Fruit fly (Drosophila melanogaster) whole organism, pupa: ENCODE measurements around the gene CG14298.

Experiments used
- CG10348 ChIP-seq: fragments of 200-800 bp; sonication (Bioruptor generic); IDR thresholded peaks from 2 replicates; pipeline ENCODE4 v1.3.6; 2022; ENCODE audit warnings: missing biosample characterization, missing genetic modification characterization
- CG12605 ChIP-seq: fragments of 200-800 bp; sonication (Bioruptor generic); IDR thresholded peaks from 2 replicates; pipeline ENCODE4 v1.3.6; 2022; ENCODE audit warnings: missing biosample characterization, missing genetic modification characterization
- CG13204 ChIP-seq: fragments of 200-800 bp; sonication (Bioruptor generic); optimal IDR thresholded peaks from 2 replicates; lab custom pipeline; 2018; ENCODE audit warnings: missing biosample characterization, mild to moderate bottlenecking, missing genetic modification characterization, moderate library complexity
- CG14655 ChIP-seq: fragments of 200-800 bp; sonication (Bioruptor generic); optimal IDR thresholded peaks from 3 replicates; lab custom pipeline; 2017; ENCODE audit warnings: mild to moderate bottlenecking, missing biosample characterization, missing genetic modification reagents, missing genetic modification characterization
- CG15710 ChIP-seq: fragments of 200-800 bp; sonication (Bioruptor generic); optimal IDR thresholded peaks from 2 replicates; lab custom pipeline; 2018; ENCODE audit warnings: missing biosample characterization, mild to moderate bottlenecking, missing genetic modification characterization, moderate library complexity
- CG17806 ChIP-seq: fragments of 200-800 bp; sonication (Bioruptor generic); optimal IDR thresholded peaks from 2 replicates; lab custom pipeline; 2018; ENCODE audit warnings: missing biosample characterization, mild to moderate bottlenecking, missing genetic modification characterization, moderate library complexity
- CG32121 ChIP-seq: fragments of 200-800 bp; sonication (Bioruptor generic); IDR thresholded peaks from 2 replicates; pipeline ENCODE4 v1.3.6; 2022; ENCODE audit warnings: missing biosample characterization, missing genetic modification characterization
- CG34367 ChIP-seq: fragments of 200-800 bp; sonication (Bioruptor generic); optimal IDR thresholded peaks from 2 replicates; lab custom pipeline; 2018; ENCODE audit warnings: missing biosample characterization, mild to moderate bottlenecking, missing genetic modification characterization
- CG4496 ChIP-seq: fragments of 200-800 bp; sonication (Bioruptor generic); IDR thresholded peaks from 3 replicates; pipeline ENCODE4 v1.3.6; 2022; ENCODE audit warnings: missing biosample characterization, missing genetic modification characterization
- CG8159 ChIP-seq: fragments of 200-800 bp; sonication (Bioruptor generic); optimal IDR thresholded peaks from 3 replicates; lab custom pipeline; 2018; ENCODE audit warnings: missing biosample characterization, mild to moderate bottlenecking, missing genetic modification characterization, moderate library complexity
- CG8301 ChIP-seq: fragments of 200-800 bp; sonication (Bioruptor generic); optimal IDR thresholded peaks from 2 replicates; lab custom pipeline; 2018; ENCODE audit warnings: missing biosample characterization, mild to moderate bottlenecking, missing genetic modification characterization
- CG9948 ChIP-seq: fragments of 200-800 bp; sonication (Bioruptor generic); optimal IDR thresholded peaks from 2 replicates; lab custom pipeline; 2018; ENCODE audit warnings: missing biosample characterization, mild to moderate bottlenecking, missing genetic modification characterization, moderate library complexity
- D1 ChIP-seq: fragments of 200-800 bp; sonication (Bioruptor generic); optimal IDR thresholded peaks from 2 replicates; lab custom pipeline; 2018; ENCODE audit warnings: missing biosample characterization, mild to moderate bottlenecking, missing genetic modification characterization, moderate library complexity
- EcR ChIP-seq: fragments of 200-800 bp; sonication (Bioruptor generic); optimal IDR thresholded peaks from 3 replicates; lab custom pipeline; 2019; ENCODE audit warnings: missing biosample characterization, missing genetic modification characterization, mild to moderate bottlenecking, moderate library complexity, missing genetic modification reagents
- Ets98B ChIP-seq: fragments of 200-800 bp; sonication (Bioruptor generic); IDR thresholded peaks from 2 replicates; pipeline ENCODE4 v1.3.6; 2022; ENCODE audit warnings: missing biosample characterization, missing genetic modification characterization
- Pif1A ChIP-seq: fragments of 200-800 bp; sonication (Bioruptor generic); optimal IDR thresholded peaks from 3 replicates; lab custom pipeline; 2016; ENCODE audit warnings: missing biosample characterization, missing genetic modification characterization
- Pif1B ChIP-seq: fragments of 200-800 bp; sonication (Bioruptor generic); optimal IDR thresholded peaks from 3 replicates; lab custom pipeline; 2016; ENCODE audit warnings: missing biosample characterization, missing genetic modification characterization
- Snoo ChIP-seq: fragments of 200-800 bp; sonication (Bioruptor generic); optimal IDR thresholded peaks from 3 replicates; lab custom pipeline; 2017; ENCODE audit warnings: missing biosample characterization, mild to moderate bottlenecking, missing genetic modification characterization, inconsistent platforms
- fd96Ca ChIP-seq: fragments of 200-800 bp; sonication (Bioruptor generic); IDR thresholded peaks from 3 replicates; pipeline ENCODE4 v1.3.6; 2022; ENCODE audit warnings: missing biosample characterization, missing genetic modification characterization
- gl ChIP-seq: fragments of 200-800 bp; sonication (Bioruptor generic); optimal IDR thresholded peaks from 2 replicates; lab custom pipeline; 2018; ENCODE audit warnings: missing biosample characterization, mild to moderate bottlenecking, missing genetic modification characterization
- rn ChIP-seq: fragments of 200-800 bp; sonication (Bioruptor generic); IDR thresholded peaks from 2 replicates; pipeline ENCODE4 v1.3.6; 2022; ENCODE audit warnings: missing biosample characterization, missing genetic modification characterization

Gene CG14298

dm6 chr3R:18917976-18918871 is 42.9 kb downstream of the CG14298 start:
- TF ChIP-seq CG8301 (tag; lab: Kevin White, UChicago): no peak
- peak; percentile 5; the same call in 1 of the 3 replicates for TF ChIP-seq CG4496 (GFP tag; lab: Robert Waterston, UW)
- no peak for TF ChIP-seq CG34367 (tag; lab: Kevin White, UChicago)
- no peak; the same call in 2 of the 3 replicates for TF ChIP-seq fd96Ca (GFP tag; lab: Robert Waterston, UW)
- peak; percentile 35 for TF ChIP-seq Pif1B (GFP tag; lab: Kevin White, UChicago)
- TF ChIP-seq EcR (GFP tag; lab: Kevin White, UChicago): peak; percentile 18
- no peak for TF ChIP-seq CG32121
- TF ChIP-seq Pif1A (GFP tag; lab: Kevin White, UChicago): peak; percentile 13
- peak; percentile 74 for TF ChIP-seq CG12605
- peak; percentile 59; the same call in 1 of the 2 replicates for TF ChIP-seq Ets98B (GFP tag; lab: Robert Waterston, UW)
- TF ChIP-seq Snoo: peak; percentile 17

dm6 chr3R:18918872-18919339 is 43.6 kb downstream of the CG14298 start:
- TF ChIP-seq CG8301 (tag; lab: Kevin White, UChicago): no peak
- TF ChIP-seq CG32121: peak; percentile 73
- peak; percentile 7 for TF ChIP-seq EcR (GFP tag; lab: Kevin White, UChicago)
- TF ChIP-seq fd96Ca (GFP tag; lab: Robert Waterston, UW): 0 out of 3 replicates have a peak, but pooled peaks have one; percentile 28
- TF ChIP-seq Ets98B (GFP tag; lab: Robert Waterston, UW): peak; percentile 40; the same call in 1 of the 2 replicates
- peak; percentile 71 for TF ChIP-seq CG12605

- peak; percentile 15 for TF ChIP-seq Pif1A (GFP tag; lab: Kevin White, UChicago)
- no peak for TF ChIP-seq CG9948 (tag; lab: Kevin White, UChicago)
- no peak for TF ChIP-seq CG8301 (tag; lab: Kevin White, UChicago)
- TF ChIP-seq Ets98B (GFP tag; lab: Robert Waterston, UW): 0 out of 2 replicates have a peak, but pooled peaks have one; percentile 31
- TF ChIP-seq gl (tag; lab: Kevin White, UChicago): no peak
- no peak for TF ChIP-seq CG17806 (tag; lab: Kevin White, UChicago)
- no peak for TF ChIP-seq rn
- TF ChIP-seq CG8159: no peak
- TF ChIP-seq CG13204 (GFP tag; lab: Kevin White, UChicago): no peak
- TF ChIP-seq Snoo: no peak
- TF ChIP-seq EcR (GFP tag; lab: Kevin White, UChicago): no peak
- TF ChIP-seq CG14655 (GFP tag; lab: Kevin White, UChicago): no peak
- TF ChIP-seq CG32121: no peak
- no peak for TF ChIP-seq CG10348 (GFP tag; lab: Robert Waterston, UW)
- TF ChIP-seq fd96Ca (GFP tag; lab: Robert Waterston, UW): no peak
- TF ChIP-seq CG4496 (GFP tag; lab: Robert Waterston, UW): no peak
- peak; percentile 26 for TF ChIP-seq Pif1B (GFP tag; lab: Kevin White, UChicago)
- TF ChIP-seq D1 (tag; lab: Kevin White, UChicago): no peak
- no peak for TF ChIP-seq CG34367 (tag; lab: Kevin White, UChicago)
- TF ChIP-seq CG12605: no peak
- TF ChIP-seq CG15710 (tag; lab: Kevin White, UChicago): no peak
- TF ChIP-seq, all 21 proteins: peak for 3
Observed at dm6 chr3R:18923208-18923761, 48.0 kb downstream of the CG14298 start.

dm6 chr3R:18923802-18924635 is 48.7 kb downstream of the CG14298 start:
- TF ChIP-seq CG8301 (tag; lab: Kevin White, UChicago) (no peak), fd96Ca (GFP tag; lab: Robert Waterston, UW) (peak; percentile 59; the same call in 2 of the 3 replicates), CG13204 (GFP tag; lab: Kevin White, UChicago) (no peak), CG4496 (GFP tag; lab: Robert Waterston, UW) (peak; percentile 43; the same call in 1 of the 3 replicates), Ets98B (GFP tag; lab: Robert Waterston, UW) (peak; percentile 39), CG32121 (no peak)
- TF ChIP-seq, all 21 proteins: peak for 3

dm6 chr3R:18924636-18924977 is 49.3 kb downstream of the CG14298 start:
- TF ChIP-seq CG17806 (tag; lab: Kevin White, UChicago) (no peak), CG32121 (no peak), CG9948 (tag; lab: Kevin White, UChicago) (no peak), Pif1B (GFP tag; lab: Kevin White, UChicago) (no peak), fd96Ca (GFP tag; lab: Robert Waterston, UW) (no peak), CG15710 (tag; lab: Kevin White, UChicago) (no peak), CG10348 (GFP tag; lab: Robert Waterston, UW) (no peak), rn (no peak), EcR (GFP tag; lab: Kevin White, UChicago) (no peak), CG8301 (tag; lab: Kevin White, UChicago) (no peak), Pif1A (GFP tag; lab: Kevin White, UChicago) (no peak)
- TF ChIP-seq, all 21 proteins: peak for 0
